Fruit fly (Drosophila melanogaster) whole organism, embryonic: ENCODE measurements around the gene CG31675.

Experiments used
- ATbp ChIP-seq: fragments of 200-800 bp; sonication (Bioruptor generic); optimal IDR thresholded peaks from 2 replicates; lab custom pipeline; 2017; ENCODE audit warnings: missing biosample characterization, mild to moderate bottlenecking, missing genetic modification characterization, missing genetic modification reagents
- CG12155 ChIP-seq: fragments of 200-800 bp; sonication (Bioruptor generic); optimal IDR thresholded peaks from 3 replicates; lab custom pipeline; 2016; ENCODE audit warnings: missing biosample characterization, missing genetic modification characterization
- CG1233 ChIP-seq: fragments of 200-800 bp; sonication (Bioruptor generic); optimal IDR thresholded peaks from 4 replicates; lab custom pipeline; 2018; ENCODE audit warnings: missing biosample characterization, mild to moderate bottlenecking, missing genetic modification characterization
- CG12391 ChIP-seq: fragments of 200-800 bp; sonication (Bioruptor generic); optimal IDR thresholded peaks from 3 replicates; lab custom pipeline; 2018; ENCODE audit warnings: missing biosample characterization, mild to moderate bottlenecking, missing genetic modification characterization, moderate library complexity
- CG13123 ChIP-seq: fragments of 200-800 bp; sonication (Bioruptor generic); optimal IDR thresholded peaks from 2 replicates; lab custom pipeline; 2016; ENCODE audit warnings: missing biosample characterization, missing genetic modification characterization
- CG16863 ChIP-seq: fragments of 200-800 bp; sonication (Bioruptor generic); optimal IDR thresholded peaks from 3 replicates; lab custom pipeline; 2016; ENCODE audit warnings: missing biosample characterization, missing genetic modification characterization
- CG17328 ChIP-seq: fragments of 200-800 bp; sonication (Bioruptor generic); IDR thresholded peaks from 2 replicates; pipeline ENCODE4 v1.3.6; 2022; ENCODE audit warnings: missing biosample characterization, missing genetic modification characterization
- CG17361 ChIP-seq: fragments of 200-800 bp; sonication (Bioruptor generic); IDR thresholded peaks from 3 replicates; pipeline ENCODE4 v1.3.6; 2022; ENCODE audit warnings: missing biosample characterization, missing genetic modification characterization
- CG17385 ChIP-seq: fragments of 200-800 bp; sonication (Bioruptor generic); optimal IDR thresholded peaks from 3 replicates; lab custom pipeline; 2018; ENCODE audit warnings: missing biosample characterization, mild to moderate bottlenecking, missing genetic modification characterization
- CG17612 ChIP-seq: fragments of 200-800 bp; sonication (Bioruptor generic); IDR thresholded peaks from 2 replicates; pipeline ENCODE4 v1.3.6; 2022; ENCODE audit warnings: missing biosample characterization, missing genetic modification characterization
- CG17829 ChIP-seq: fragments of 200-800 bp; optimal IDR thresholded peaks from 2 replicates; lab custom pipeline; 2019; ENCODE audit warnings: missing biosample characterization, mild to moderate bottlenecking, missing genetic modification characterization, moderate library complexity
- CG18599 ChIP-seq: fragments of 200-800 bp; sonication (Bioruptor generic); optimal IDR thresholded peaks from 3 replicates; lab custom pipeline; 2017; ENCODE audit warnings: missing biosample characterization, missing genetic modification characterization, mild to moderate bottlenecking, moderate library complexity, missing genetic modification reagents
- CG31224 ChIP-seq: fragments of 200-800 bp; sonication (Bioruptor generic); IDR thresholded peaks from 2 replicates; pipeline ENCODE4 v1.3.6; 2022; ENCODE audit warnings: missing biosample characterization, missing genetic modification characterization
- CG3163 ChIP-seq: fragments of 200-800 bp; sonication (Bioruptor generic); optimal IDR thresholded peaks from 3 replicates; lab custom pipeline; 2016; ENCODE audit warnings: missing biosample characterization, missing genetic modification characterization
- CG32772 ChIP-seq: fragments of 200-800 bp; sonication (Bioruptor generic); IDR thresholded peaks from 2 replicates; pipeline ENCODE4 v1.3.6; 2022; ENCODE audit warnings: missing biosample characterization, missing genetic modification characterization
- CG4707 ChIP-seq: fragments of 200-800 bp; sonication (Bioruptor generic); optimal IDR thresholded peaks from 2 replicates; lab custom pipeline; 2018; ENCODE audit warnings: missing biosample characterization, mild to moderate bottlenecking, missing genetic modification characterization, moderate library complexity
- CG6765 ChIP-seq: fragments of 200-800 bp; sonication (Bioruptor generic); optimal IDR thresholded peaks from 3 replicates; lab custom pipeline; 2017; ENCODE audit warnings: missing biosample characterization, mild to moderate bottlenecking, missing genetic modification characterization
- CG7556 ChIP-seq: fragments of 200-800 bp; sonication (Bioruptor generic); optimal IDR thresholded peaks from 2 replicates; lab custom pipeline; 2017; ENCODE audit warnings: missing biosample characterization, mild to moderate bottlenecking, missing genetic modification characterization
- CG7786 ChIP-seq: fragments of 200-800 bp; sonication (Bioruptor generic); optimal IDR thresholded peaks from 2 replicates; lab custom pipeline; 2016; ENCODE audit warnings: missing biosample characterization, missing genetic modification characterization
- CG7928 ChIP-seq: fragments of 200-800 bp; sonication (Bioruptor generic); optimal IDR thresholded peaks from 2 replicates; lab custom pipeline; 2017; ENCODE audit warnings: missing biosample characterization, mild to moderate bottlenecking, missing genetic modification characterization
- CG7987 ChIP-seq: fragments of 200-800 bp; sonication (Bioruptor generic); optimal IDR thresholded peaks from 2 replicates; lab custom pipeline; 2018; ENCODE audit warnings: missing biosample characterization, mild to moderate bottlenecking, missing genetic modification characterization, moderate library complexity
- CG8924 ChIP-seq: fragments of 200-800 bp; optimal IDR thresholded peaks from 3 replicates; lab custom pipeline; 2019; ENCODE audit warnings: missing biosample characterization, mild to moderate bottlenecking, missing genetic modification characterization, moderate library complexity
- CG9876 ChIP-seq: fragments of 200-800 bp; sonication (Bioruptor generic); optimal IDR thresholded peaks from 2 replicates; lab custom pipeline; 2016; ENCODE audit warnings: missing biosample characterization, missing genetic modification characterization
- Camta ChIP-seq: fragments of 200-800 bp; sonication (Bioruptor generic); optimal IDR thresholded peaks from 2 replicates; lab custom pipeline; 2016; ENCODE audit warnings: missing biosample characterization, missing genetic modification characterization
- Dip3 ChIP-seq: fragments of 200-800 bp; sonication (Bioruptor generic); optimal IDR thresholded peaks from 3 replicates; lab custom pipeline; 2016; ENCODE audit warnings: missing biosample characterization, missing genetic modification characterization
- E2f2 ChIP-seq: fragments of 200-800 bp; sonication (Bioruptor generic); IDR thresholded peaks from 2 replicates; pipeline ENCODE4 v1.3.6; 2022; ENCODE audit warnings: missing biosample characterization, missing genetic modification characterization
- MTF-1 ChIP-seq: fragments of 200-800 bp; sonication (Bioruptor generic); optimal IDR thresholded peaks from 2 replicates; lab custom pipeline; 2018; ENCODE audit warnings: missing biosample characterization, mild to moderate bottlenecking, missing genetic modification characterization, borderline replicate concordance
- Spps ChIP-seq: fragments of 200-800 bp; sonication (Bioruptor generic); optimal IDR thresholded peaks from 2 replicates; lab custom pipeline; 2018; ENCODE audit warnings: missing biosample characterization, mild to moderate bottlenecking, missing genetic modification characterization
- Sry-δ ChIP-seq: fragments of 200-800 bp; sonication (Bioruptor generic); optimal IDR thresholded peaks from 2 replicates; lab custom pipeline; 2016; ENCODE audit warnings: missing biosample characterization, missing genetic modification characterization
- bab2 ChIP-seq: fragments of 200-800 bp; sonication (Bioruptor generic); optimal IDR thresholded peaks from 2 replicates; lab custom pipeline; 2016; ENCODE audit warnings: missing biosample characterization, missing genetic modification characterization
- bcd ChIP-seq: fragments of 200-800 bp; sonication (Bioruptor generic); optimal IDR thresholded peaks from 2 replicates; lab custom pipeline; 2017; ENCODE audit warnings: missing biosample characterization, mild to moderate bottlenecking, missing genetic modification characterization
- bsh ChIP-seq, 2 experiments: fragments of 200-800 bp; sonication (Bioruptor generic); optimal IDR thresholded peaks; 2 replicates each; lab custom pipeline; 2017 to 2018; ENCODE audit warnings: mild to moderate bottlenecking in 2 of 2, missing biosample characterization in 2 of 2, missing genetic modification characterization in 2 of 2, moderate library complexity in 1 of 2
- cas ChIP-seq: fragments of 200-800 bp; sonication (Bioruptor generic); IDR thresholded peaks from 2 replicates; pipeline ENCODE4 v1.3.6; 2022; ENCODE audit warnings: missing biosample characterization, missing genetic modification characterization
- crc ChIP-seq: fragments of 200-800 bp; sonication (Bioruptor generic); optimal IDR thresholded peaks from 2 replicates; lab custom pipeline; 2016; ENCODE audit warnings: missing biosample characterization, missing genetic modification characterization
- croc ChIP-seq: fragments of 200-800 bp; sonication (Bioruptor generic); conservative IDR thresholded peaks from 3 replicates; pipeline ENCODE4 v1.3.6; 2022; ENCODE audit warnings: missing biosample characterization, missing genetic modification characterization
- cwo ChIP-seq: fragments of 200-800 bp; sonication (Bioruptor generic); optimal IDR thresholded peaks from 3 replicates; lab custom pipeline; 2017; ENCODE audit warnings: missing biosample characterization, missing genetic modification characterization, mild to moderate bottlenecking, moderate library complexity, missing genetic modification reagents
- dimm ChIP-seq: fragments of 200-800 bp; sonication (Bioruptor generic); IDR thresholded peaks from 2 replicates; pipeline ENCODE4 v1.3.6; 2022; ENCODE audit warnings: missing biosample characterization, missing genetic modification characterization
- dm ChIP-seq: fragments of 200-800 bp; sonication (Bioruptor generic); optimal IDR thresholded peaks from 3 replicates; lab custom pipeline; 2016; ENCODE audit warnings: missing biosample characterization, missing genetic modification characterization
- grau ChIP-seq: fragments of 200-800 bp; optimal IDR thresholded peaks from 3 replicates; lab custom pipeline; 2019; ENCODE audit warnings: missing biosample characterization, mild to moderate bottlenecking, missing genetic modification characterization, moderate library complexity
- gro ChIP-seq: fragments of 200-800 bp; sonication (Bioruptor generic); optimal IDR thresholded peaks from 2 replicates; lab custom pipeline; 2016; ENCODE audit warnings: missing biosample characterization, missing genetic modification characterization
- gsb-n ChIP-seq: fragments of 200-800 bp; sonication (Bioruptor generic); optimal IDR thresholded peaks from 3 replicates; lab custom pipeline; 2018; ENCODE audit warnings: missing biosample characterization, mild to moderate bottlenecking, missing genetic modification characterization
- pnt ChIP-seq: fragments of 200-800 bp; sonication (Bioruptor generic); optimal IDR thresholded peaks from 3 replicates; lab custom pipeline; 2016; ENCODE audit warnings: missing biosample characterization, missing genetic modification characterization
- rib ChIP-seq: fragments of 200-800 bp; sonication (Bioruptor generic); IDR thresholded peaks from 2 replicates; pipeline ENCODE4 v1.3.6; 2022; ENCODE audit warnings: missing biosample characterization, missing genetic modification characterization
- row ChIP-seq: fragments of 200-800 bp; sonication (Bioruptor generic); IDR thresholded peaks from 3 replicates; pipeline ENCODE4 v1.3.6; 2022; ENCODE audit warnings: missing biosample characterization, missing genetic modification characterization
- stc ChIP-seq: fragments of 200-800 bp; sonication (Bioruptor generic); IDR thresholded peaks from 2 replicates; pipeline ENCODE4 v1.3.6; 2022; ENCODE audit warnings: missing biosample characterization, missing genetic modification characterization
- tll ChIP-seq, 2 experiments: fragments of 200-800 bp in 1 of 2; fragments of >200 bp in 1 of 2; sonication (Bioruptor generic) in 1 of 2; optimal IDR thresholded peaks; 2 replicates each; lab custom pipeline; 2017 to 2019; ENCODE audit warnings: missing biosample characterization in 2 of 2, missing genetic modification characterization in 2 of 2, mild to moderate bottlenecking in 1 of 2, moderate library complexity in 1 of 2
- ttk ChIP-seq: fragments of 200-800 bp; sonication (Bioruptor generic); IDR thresholded peaks from 2 replicates; pipeline ENCODE4 v2.1.2; 2022; ENCODE audit warnings: missing biosample characterization, missing genetic modification characterization
- unpg ChIP-seq: fragments of 200-800 bp; sonication (Bioruptor generic); optimal IDR thresholded peaks from 3 replicates; lab custom pipeline; 2018; ENCODE audit warnings: missing biosample characterization, mild to moderate bottlenecking, missing genetic modification characterization, moderate library complexity
- usp ChIP-seq: fragments of >200 bp; optimal IDR thresholded peaks from 2 replicates; lab custom pipeline; 2017; ENCODE audit warnings: missing biosample characterization, missing genetic modification characterization

CG31675 gene

dm6 chr2L:20889857-20890606 is 22.5 kb downstream of the CG31675 start (continued):
- TF ChIP-seq CG7987 (GFP tag; lab: Kevin White, UChicago) (peak; percentile 44), CG17361 (GFP tag; lab: Robert Waterston, UW) (peak; percentile 61; the same call in 2 of the 3 replicates), CG12155 (no peak), E2f2 (GFP tag; lab: Robert Waterston, UW) (no peak; the same call in 1 of the 2 replicates), Camta (peak; percentile 25), row (GFP tag; lab: Robert Waterston, UW) (peak; percentile 32; the same call in 2 of the 3 replicates), dimm (GFP tag; lab: Robert Waterston, UW) (no peak), tll (GFP tag; optimal IDR thresholded peaks at IDR 0.05; lab: Kevin White, UChicago) (no peak), CG7556 (GFP tag; lab: Kevin White, UChicago) (peak; percentile 23), CG16863 (no peak), usp (GFP tag; lab: Kevin White, UChicago) (no peak), ttk (GFP tag; lab: Robert Waterston, UW) (no peak; the same call in 1 of the 2 replicates), bab2 (GFP tag; lab: Kevin White, UChicago) (peak; percentile 15), CG32772 (GFP tag; lab: Robert Waterston, UW) (no peak), Spps (tag; lab: Kevin White, UChicago) (peak; percentile 3), CG1233 (GFP tag; lab: Kevin White, UChicago) (no peak), CG17829 (tag; lab: Kevin White, UChicago) (no peak), CG17385 (GFP tag; lab: Kevin White, UChicago) (peak; percentile 14), Sry-δ (GFP tag; lab: Kevin White, UChicago) (peak; percentile 5), CG31224 (GFP tag; lab: Robert Waterston, UW) (0 out of 2 replicates have a peak, but pooled peaks have one; percentile 11), bsh (GFP tag; optimal IDR thresholded peaks at IDR 0.05; lab: Kevin White, UChicago) (peak in 1 of 2 experiments; percentile 47), Dip3 (GFP tag; lab: Kevin White, UChicago) (no peak), unpg (GFP tag; lab: Kevin White, UChicago) (peak; percentile 34), cas (GFP tag; lab: Robert Waterston, UW) (no peak), CG6765 (GFP tag; lab: Kevin White, UChicago) (no peak), stc (GFP tag; lab: Robert Waterston, UW) (no peak; the same call in 1 of the 2 replicates), CG4707 (peak; percentile 14), cwo (GFP tag; lab: Kevin White, UChicago) (peak; percentile 42), ATbp (peak; percentile 44), CG7928 (GFP tag; lab: Kevin White, UChicago) (no peak), pnt (GFP tag; lab: Kevin White, UChicago) (peak; percentile 11), crc (GFP tag; lab: Kevin White, UChicago) (no peak), CG17328 (GFP tag; lab: Robert Waterston, UW) (peak; percentile 35; the same call in 1 of the 2 replicates), gro (peak; percentile 14), CG12391 (tag; lab: Kevin White, UChicago) (peak; percentile 42), bcd (GFP tag; lab: Kevin White, UChicago) (peak; percentile 43), grau (tag; lab: Kevin White, UChicago) (peak; percentile 33), gsb-n (peak; percentile 45), CG13123 (no peak), rib (GFP tag; lab: Robert Waterston, UW) (no peak), dm (GFP tag; lab: Kevin White, UChicago) (no peak), CG7786 (GFP tag; lab: Kevin White, UChicago) (peak; percentile 34), MTF-1 (GFP tag; lab: Kevin White, UChicago) (no peak), CG9876 (GFP tag; lab: Kevin White, UChicago) (no peak), croc (GFP tag; lab: Robert Waterston, UW) (no peak), CG18599 (GFP tag; lab: Kevin White, UChicago) (peak; percentile 13), CG3163 (peak; percentile 20), CG17612 (GFP tag; lab: Robert Waterston, UW) (no peak), CG8924 (tag; lab: Kevin White, UChicago) (peak; percentile 8)
